Fruit fly (Drosophila melanogaster) S2 (cell line): ENCODE data around the gene nwk.

Experiments
- CG8478 ChIP-seq: fragments of >200 bp; optimal IDR thresholded peaks from 2 replicates; lab custom pipeline; 2018
- CTCF ChIP-seq, 2 experiments: fragments of >200 bp; optimal IDR thresholded peaks; 2 replicates each; lab custom pipeline; 2018

DNA sequence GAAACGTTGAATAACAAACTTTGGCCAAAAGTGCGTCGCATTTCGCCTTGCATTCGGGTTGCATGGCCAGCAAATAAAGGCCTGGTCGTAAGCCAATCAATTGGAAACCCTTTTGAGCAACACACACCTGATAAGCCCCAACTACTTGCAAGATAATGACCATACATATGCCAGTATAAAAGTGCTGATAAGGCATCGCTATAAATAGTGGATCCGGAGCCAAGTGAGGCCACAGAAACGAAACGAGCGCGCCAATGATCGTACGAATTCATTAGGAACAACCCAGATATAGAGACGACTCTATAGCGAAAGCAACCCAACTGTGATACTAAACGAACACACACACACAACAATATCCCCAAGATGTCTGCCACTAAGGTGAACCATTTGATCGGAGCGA, 41.0 kb upstream of the nwk start, which contains the start of gene CG13315:
- TF ChIP-seq CTCF (optimal IDR thresholded peaks at IDR 0.05; lab: Kevin White, UChicago) = no peak
- no peak for TF ChIP-seq CG8478 (lab: Kevin White, UChicago)
